Fruit fly (Drosophila melanogaster) S2 (cell line): ENCODE results near the gene CG33687.

Source experiments
- CG8478 ChIP-seq: fragments of >200 bp; optimal IDR thresholded peaks from 2 replicates; lab custom pipeline; 2018
- CTCF ChIP-seq, 2 experiments: fragments of >200 bp; optimal IDR thresholded peaks; 2 replicates each; lab custom pipeline; 2018

DNA sequence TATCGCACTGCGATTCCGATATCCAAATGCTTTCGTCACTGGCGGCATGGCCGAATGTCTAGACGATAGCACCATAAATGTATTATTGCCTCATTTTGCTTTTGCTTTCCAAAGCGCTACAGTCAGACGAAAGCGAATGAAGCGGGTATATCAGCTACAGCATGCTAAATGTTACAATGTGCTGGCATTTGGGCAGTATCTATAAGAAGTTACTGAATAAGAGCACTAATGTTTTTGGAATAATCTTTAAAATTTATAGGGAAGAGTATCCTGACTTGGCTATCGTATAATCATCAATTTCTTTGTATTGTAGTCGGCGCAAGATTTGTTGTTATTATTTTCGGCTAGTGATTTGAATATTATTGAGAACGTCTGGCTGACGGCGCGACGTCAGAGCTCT is 5.6 kb downstream of the CG33687 start:
- TF ChIP-seq CG8478 (lab: Kevin White, UChicago) (no peak), CTCF (optimal IDR thresholded peaks at IDR 0.05; lab: Kevin White, UChicago) (no peak)
